Fruit fly (Drosophila melanogaster) whole organism, embryonic: ENCODE data around the gene brat.

ENCODE experiments used
- Ada2b ChIP-seq: fragments of 200-800 bp; sonication (Bioruptor generic); IDR thresholded peaks from 2 replicates; pipeline ENCODE4 v1.3.6; 2022; ENCODE audit warnings: missing biosample characterization, missing genetic modification characterization
- Antp ChIP-seq: fragments of 200-800 bp; sonication (Bioruptor generic); optimal IDR thresholded peaks from 3 replicates; lab custom pipeline; 2016; ENCODE audit warnings: missing biosample characterization, missing genetic modification characterization
- Awh ChIP-seq: fragments of 200-800 bp; sonication (Bioruptor generic); IDR thresholded peaks from 2 replicates; pipeline ENCODE4, ENCODE4 v1.3.6; 2022; ENCODE audit warnings: missing biosample characterization, missing genetic modification characterization
- BtbVII ChIP-seq: fragments of 200-800 bp; sonication (Bioruptor generic); optimal IDR thresholded peaks from 3 replicates; lab custom pipeline; 2017; ENCODE audit warnings: missing biosample characterization, mild to moderate bottlenecking, missing genetic modification characterization
- CG10209 ChIP-seq: fragments of 200-800 bp; sonication (Bioruptor generic); optimal IDR thresholded peaks from 3 replicates; lab custom pipeline; 2017; ENCODE audit warnings: missing biosample characterization, mild to moderate bottlenecking, missing genetic modification characterization, missing genetic modification reagents
- CG10654 ChIP-seq: fragments of 200-800 bp; sonication (Bioruptor generic); optimal IDR thresholded peaks from 2 replicates; lab custom pipeline; 2016; ENCODE audit warnings: missing biosample characterization, missing genetic modification characterization
- CG11723 ChIP-seq: fragments of 200-800 bp; sonication (Bioruptor generic); optimal IDR thresholded peaks from 2 replicates; lab custom pipeline; 2017; ENCODE audit warnings: missing biosample characterization, mild to moderate bottlenecking, missing genetic modification characterization
- CG13287 ChIP-seq: fragments of 200-800 bp; sonication (Bioruptor generic); IDR thresholded peaks from 2 replicates; pipeline ENCODE4 v1.3.6; 2022; ENCODE audit warnings: missing biosample characterization, missing genetic modification characterization; ENCODE audit not compliant: partially characterized antibody
- CG13296 ChIP-seq: fragments of 200-800 bp; sonication (Bioruptor generic); optimal IDR thresholded peaks from 3 replicates; lab custom pipeline; 2018; ENCODE audit warnings: missing biosample characterization, mild to moderate bottlenecking, missing genetic modification characterization
- CG14441 ChIP-seq: fragments of 200-800 bp; sonication (Bioruptor generic); IDR thresholded peaks from 2 replicates; pipeline ENCODE4 v1.3.6; 2022; ENCODE audit warnings: missing biosample characterization, missing genetic modification characterization
- CG14860 ChIP-seq: fragments of 200-800 bp; sonication (Bioruptor generic); IDR thresholded peaks from 3 replicates; pipeline ENCODE4 v1.3.6; 2022; ENCODE audit warnings: missing biosample characterization, missing genetic modification characterization; ENCODE audit not compliant: partially characterized antibody
- CG1647 ChIP-seq: fragments of 200-800 bp; sonication (Bioruptor generic); optimal IDR thresholded peaks from 3 replicates; lab custom pipeline; 2016; ENCODE audit warnings: missing biosample characterization, missing genetic modification characterization
- CG16815 ChIP-seq: fragments of 200-800 bp; sonication (Bioruptor generic); optimal IDR thresholded peaks from 3 replicates; lab custom pipeline; 2017; ENCODE audit warnings: missing biosample characterization, mild to moderate bottlenecking, missing genetic modification characterization
- CG17361 ChIP-seq: fragments of 200-800 bp; sonication (Bioruptor generic); IDR thresholded peaks from 3 replicates; pipeline ENCODE4 v1.3.6; 2022; ENCODE audit warnings: missing biosample characterization, missing genetic modification characterization
- CG2678 ChIP-seq: fragments of 200-800 bp; sonication (Bioruptor generic); optimal IDR thresholded peaks from 3 replicates; lab custom pipeline; 2019; ENCODE audit warnings: missing biosample characterization, mild to moderate bottlenecking, missing genetic modification characterization, moderate library complexity
- CG2712 ChIP-seq: fragments of 200-800 bp; optimal IDR thresholded peaks from 3 replicates; lab custom pipeline; 2019; ENCODE audit warnings: missing biosample characterization, mild to moderate bottlenecking, missing genetic modification characterization, moderate library complexity
- CG4424 ChIP-seq: fragments of 200-800 bp; sonication (Bioruptor generic); optimal IDR thresholded peaks from 3 replicates; lab custom pipeline; 2016; ENCODE audit warnings: missing biosample characterization, missing genetic modification characterization
- CG4820 ChIP-seq: fragments of 200-800 bp; sonication (Bioruptor generic); optimal IDR thresholded peaks from 3 replicates; lab custom pipeline; 2016; ENCODE audit warnings: missing biosample characterization, missing genetic modification characterization
- CG5180 ChIP-seq: fragments of 200-800 bp; sonication (Bioruptor generic); optimal IDR thresholded peaks from 3 replicates; lab custom pipeline; 2017; ENCODE audit warnings: missing biosample characterization, missing genetic modification characterization, mild to moderate bottlenecking, moderate library complexity, missing genetic modification reagents
- CG6854 ChIP-seq: fragments of 200-800 bp; sonication (Bioruptor generic); optimal IDR thresholded peaks from 3 replicates; lab custom pipeline; 2017; ENCODE audit warnings: missing biosample characterization, mild to moderate bottlenecking, missing genetic modification characterization
- CG7556 ChIP-seq: fragments of 200-800 bp; sonication (Bioruptor generic); optimal IDR thresholded peaks from 2 replicates; lab custom pipeline; 2017; ENCODE audit warnings: missing biosample characterization, mild to moderate bottlenecking, missing genetic modification characterization
- CG7786 ChIP-seq: fragments of 200-800 bp; sonication (Bioruptor generic); optimal IDR thresholded peaks from 2 replicates; lab custom pipeline; 2016; ENCODE audit warnings: missing biosample characterization, missing genetic modification characterization
- CG8290 ChIP-seq, 3 experiments: fragments of 200-800 bp; sonication (Bioruptor generic); optimal IDR thresholded peaks; 2 replicates each; lab custom pipeline; 2016 to 2019; ENCODE audit warnings: missing biosample characterization in 3 of 3, missing genetic modification characterization in 3 of 3, mild to moderate bottlenecking in 2 of 3, moderate library complexity in 1 of 3
- CG8359 ChIP-seq: fragments of 200-800 bp; sonication (Bioruptor generic); optimal IDR thresholded peaks from 2 replicates; lab custom pipeline; 2017; ENCODE audit warnings: missing biosample characterization, mild to moderate bottlenecking, missing genetic modification characterization, borderline replicate concordance
- CG9727 ChIP-seq: fragments of 200-800 bp; sonication (Bioruptor generic); optimal IDR thresholded peaks from 3 replicates; lab custom pipeline; 2017; ENCODE audit warnings: missing biosample characterization, mild to moderate bottlenecking, missing genetic modification characterization
- Dbx ChIP-seq: fragments of 200-800 bp; sonication (Bioruptor generic); IDR thresholded peaks from 3 replicates; pipeline ENCODE4 v1.3.6; 2022; ENCODE audit warnings: missing biosample characterization, missing genetic modification characterization
- HHEX ChIP-seq: fragments of 200-800 bp; sonication (Bioruptor generic); optimal IDR thresholded peaks from 3 replicates; lab custom pipeline; 2017; ENCODE audit warnings: missing biosample characterization, mild to moderate bottlenecking, missing genetic modification characterization, missing genetic modification reagents
- HmgZ ChIP-seq: fragments of 200-800 bp; sonication (Bioruptor generic); optimal IDR thresholded peaks from 2 replicates; lab custom pipeline; 2018; ENCODE audit warnings: missing biosample characterization, mild to moderate bottlenecking, missing genetic modification characterization
- Hsf ChIP-seq: fragments of 200-800 bp; sonication (Bioruptor generic); optimal IDR thresholded peaks from 3 replicates; lab custom pipeline; 2016; ENCODE audit warnings: missing biosample characterization, missing genetic modification characterization
- Opbp ChIP-seq: fragments of 200-800 bp; sonication (Bioruptor generic); IDR thresholded peaks from 3 replicates; pipeline ENCODE4 v1.3.6; 2022; ENCODE audit warnings: missing biosample characterization, missing genetic modification characterization; ENCODE audit not compliant: partially characterized antibody
- ara ChIP-seq: fragments of 200-800 bp; sonication (Bioruptor generic); IDR thresholded peaks from 2 replicates; pipeline ENCODE4 v1.3.6; 2022; ENCODE audit warnings: missing biosample characterization, missing genetic modification characterization
- az2 ChIP-seq: fragments of 200-800 bp; sonication (Bioruptor generic); optimal IDR thresholded peaks from 3 replicates; lab custom pipeline; 2016; ENCODE audit warnings: missing biosample characterization, missing genetic modification characterization
- bsh ChIP-seq, 2 experiments: fragments of 200-800 bp; sonication (Bioruptor generic); optimal IDR thresholded peaks; 2 replicates each; lab custom pipeline; 2017 to 2018; ENCODE audit warnings: mild to moderate bottlenecking in 2 of 2, missing biosample characterization in 2 of 2, missing genetic modification characterization in 2 of 2, moderate library complexity in 1 of 2
- btn ChIP-seq: fragments of 200-800 bp; sonication (Bioruptor generic); optimal IDR thresholded peaks from 2 replicates; lab custom pipeline; 2016; ENCODE audit warnings: missing biosample characterization, missing genetic modification characterization
- cad ChIP-seq: fragments of >200 bp; optimal IDR thresholded peaks from 2 replicates; lab custom pipeline; 2017; ENCODE audit warnings: missing biosample characterization, missing genetic modification characterization
- cas ChIP-seq: fragments of 200-800 bp; sonication (Bioruptor generic); IDR thresholded peaks from 2 replicates; pipeline ENCODE4 v1.3.6; 2022; ENCODE audit warnings: missing biosample characterization, missing genetic modification characterization
- corto ChIP-seq: fragments of 200-800 bp; sonication (Bioruptor generic); optimal IDR thresholded peaks from 2 replicates; lab custom pipeline; 2016; ENCODE audit warnings: missing biosample characterization, mild to moderate bottlenecking, missing genetic modification characterization, moderate library complexity
- crol ChIP-seq: fragments of 200-800 bp; sonication (Bioruptor generic); IDR thresholded peaks from 2 replicates; pipeline ENCODE4 v1.3.6; 2022; ENCODE audit warnings: missing biosample characterization, missing genetic modification characterization
- fd96Cb ChIP-seq: fragments of 200-800 bp; sonication (Bioruptor generic); optimal IDR thresholded peaks from 2 replicates; lab custom pipeline; 2018; ENCODE audit warnings: missing biosample characterization, mild to moderate bottlenecking, missing genetic modification characterization, moderate library complexity
- insv ChIP-seq, 2 experiments: fragments of 200-800 bp; sonication (Bioruptor generic); optimal IDR thresholded peaks; 3 replicates each; lab custom pipeline; 2016 to 2018; ENCODE audit warnings: missing biosample characterization in 2 of 2, missing genetic modification characterization in 2 of 2
- lbe ChIP-seq: fragments of 200-800 bp; sonication (Bioruptor generic); optimal IDR thresholded peaks from 2 replicates; lab custom pipeline; 2016; ENCODE audit warnings: missing biosample characterization, mild to moderate bottlenecking, missing genetic modification characterization
- lilli ChIP-seq: fragments of 200-800 bp; sonication (Bioruptor generic); optimal IDR thresholded peaks from 3 replicates; lab custom pipeline; 2016; ENCODE audit warnings: missing biosample characterization, missing genetic modification characterization
- lov ChIP-seq, 2 experiments: fragments of 200-800 bp in 1 of 2; fragments of >200 bp in 1 of 2; sonication (Bioruptor generic) in 1 of 2; IDR thresholded peaks in 1 of 2; optimal IDR thresholded peaks in 1 of 2; 2 replicates in 1 of 2; 3 replicates in 1 of 2; pipeline versions ENCODE4 v1.3.6 to Lab custom; 2017 to 2022; ENCODE audit warnings: missing biosample characterization in 1 of 2, missing genetic modification characterization in 1 of 2
- maf-S ChIP-seq: fragments of 200-800 bp; sonication (Bioruptor generic); optimal IDR thresholded peaks from 2 replicates; lab custom pipeline; 2016; ENCODE audit warnings: missing biosample characterization, missing genetic modification characterization
- nmo ChIP-seq: fragments of 200-800 bp; sonication (Bioruptor generic); optimal IDR thresholded peaks from 2 replicates; lab custom pipeline; 2018; ENCODE audit warnings: missing biosample characterization, mild to moderate bottlenecking, missing genetic modification characterization, moderate library complexity
- sisA ChIP-seq: fragments of 200-800 bp; sonication (Bioruptor generic); IDR thresholded peaks from 2 replicates; pipeline ENCODE4 v1.3.6; 2022; ENCODE audit warnings: missing biosample characterization, missing genetic modification characterization
- sob ChIP-seq: fragments of 200-800 bp; sonication (Bioruptor generic); IDR thresholded peaks from 2 replicates; pipeline ENCODE4 v1.3.6; 2022; ENCODE audit warnings: missing biosample characterization, missing genetic modification characterization

Gene brat

dm6 chr2L:19158679-19159551, 25.3 kb downstream of the brat start (continued):
- TF ChIP-seq sisA (GFP tag; lab: Robert Waterston, UW) (peak; percentile 41; the same call in 1 of the 2 replicates), corto (GFP tag; lab: Kevin White, UChicago) (peak; percentile 20), nmo (GFP tag; lab: Kevin White, UChicago) (peak; percentile 20), CG4424 (GFP tag; lab: Kevin White, UChicago) (peak; percentile 60), BtbVII (GFP tag; lab: Kevin White, UChicago) (peak; percentile 39), CG9727 (GFP tag; lab: Kevin White, UChicago) (peak; percentile 42), CG7786 (no peak), CG2712 (peak; percentile 62), btn (GFP tag; lab: Kevin White, UChicago) (no peak), CG11723 (GFP tag; lab: Kevin White, UChicago) (peak; percentile 47), CG1647 (GFP tag; lab: Kevin White, UChicago) (peak; percentile 35), CG16815 (GFP tag; lab: Kevin White, UChicago) (peak; percentile 19), Hsf (GFP tag; lab: Kevin White, UChicago) (peak; percentile 37), lilli (peak; percentile 53), HHEX (peak; percentile 29), insv (GFP tag; optimal IDR thresholded peaks at IDR 0.05; lab: Kevin White, UChicago) (no peak), CG2678 (tag; lab: Kevin White, UChicago) (peak; percentile 48), ara (GFP tag; lab: Robert Waterston, UW) (peak; percentile 55; the same call in 1 of the 2 replicates), cad (GFP tag; lab: Kevin White, UChicago) (no peak), CG7556 (peak; percentile 32), CG13287 (no peak), bsh (GFP tag; optimal IDR thresholded peaks at IDR 0.05; lab: Kevin White, UChicago) (peak in 1 of 2 experiments; percentile 48), HmgZ (tag; lab: Kevin White, UChicago) (no peak), sob (peak; percentile 57), maf-S (no peak), crol (GFP tag; lab: Robert Waterston, UW) (peak; percentile 53), CG13296 (GFP tag; lab: Kevin White, UChicago) (peak; percentile 2), CG8359 (GFP tag; lab: Kevin White, UChicago) (peak; percentile 24), fd96Cb (peak; percentile 46), CG10654 (GFP tag; lab: Kevin White, UChicago) (peak; percentile 34), Dbx (GFP tag; lab: Robert Waterston, UW) (peak; percentile 10; the same call in 1 of the 3 replicates), Antp (GFP tag; lab: Kevin White, UChicago) (peak; percentile 30), CG14441 (peak; percentile 31; the same call in 1 of the 2 replicates), CG10209 (peak; percentile 25), lov (optimal IDR thresholded peaks at IDR 0.05; lab: Kevin White, UChicago) (no peak), lov (GFP tag; IDR thresholded peaks at IDR 0.05; lab: Robert Waterston, UW) (0 out of 3 replicates have a peak, but pooled peaks have one; percentile 35), lbe (GFP tag; lab: Kevin White, UChicago) (peak; percentile 6), CG8290 (GFP tag; optimal IDR thresholded peaks at IDR 0.05; lab: Kevin White, UChicago) (no peak), CG8290 (tag; optimal IDR thresholded peaks at IDR 0.05; lab: Kevin White, UChicago) (peak in 1 of 2 experiments; percentile 27), CG6854 (GFP tag; lab: Kevin White, UChicago) (no peak), CG5180 (GFP tag; lab: Kevin White, UChicago) (peak; percentile 19), az2 (GFP tag; lab: Kevin White, UChicago) (peak; percentile 32), Ada2b (GFP tag; lab: Robert Waterston, UW) (peak; percentile 28; the same call in 1 of the 2 replicates), cas (no peak), CG14860 (no peak), CG17361 (GFP tag; lab: Robert Waterston, UW) (peak; percentile 70; the same call in 2 of the 3 replicates), Opbp (GFP tag; lab: Robert Waterston, UW) (no peak), Awh (GFP tag; lab: Robert Waterston, UW) (0 out of 2 replicates have a peak, but pooled peaks have one; percentile 42), CG4820 (no peak)
